Comparison of ENCODE assay signal across 3 fruit fly cellular contexts in the genomic region with DNA sequence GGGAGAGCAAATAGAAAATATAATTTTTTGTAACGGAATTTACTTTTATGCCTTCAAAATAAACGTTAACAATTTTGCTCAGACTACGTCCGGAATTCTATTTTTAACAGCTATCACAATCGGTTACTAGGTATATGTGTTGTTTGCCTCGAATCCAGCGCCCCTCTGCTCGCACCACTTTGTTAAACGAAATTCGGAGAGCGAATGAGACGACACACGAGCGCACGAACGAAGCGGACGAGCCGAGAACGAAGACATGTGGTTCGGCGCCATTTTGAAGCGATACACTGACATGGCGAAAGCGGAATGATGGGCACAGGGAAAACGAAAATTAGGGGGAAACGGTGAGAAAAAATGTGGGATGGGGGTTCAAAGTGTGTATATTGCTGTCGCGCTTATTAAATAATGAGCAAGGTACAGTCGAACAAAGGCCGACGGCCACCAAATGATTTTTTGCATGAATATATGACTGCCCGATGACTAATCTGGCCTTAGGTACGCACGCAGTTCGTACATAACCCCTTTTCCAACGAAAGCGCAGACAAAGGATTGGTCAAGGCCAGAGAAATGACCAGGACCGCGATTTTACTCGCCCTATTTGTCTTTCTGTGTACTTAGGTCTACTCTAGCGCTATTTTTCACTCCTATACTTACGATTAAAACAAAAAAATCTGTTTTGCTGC.
TF ChIP-seq lines count a peak whose summit lies in the region.

No protein-coding gene starts in this region.

TF ChIP-seq in whole organism, adult, 20 proteins besides CTCF, POLR2A, EP300 and RAD21 (continued from another document):
- TF ChIP-seq Clk (GFP tag; optimal IDR thresholded peaks at IDR 0.05; lab: Kevin White, UChicago) (no peak), CG11617 (GFP tag; optimal IDR thresholded peaks at IDR 0.05; lab: Kevin White, UChicago) (peak; percentile 65), CG1620 (GFP tag; optimal IDR thresholded peaks at IDR 0.05; lab: Kevin White, UChicago) (peak; percentile 32), CG7045 (GFP tag; optimal IDR thresholded peaks at IDR 0.05; lab: Kevin White, UChicago) (peak; percentile 66)
TF ChIP-seq in whole organism, adult: peak in this region for 14.

TF ChIP-seq in whole organism, embryonic, 481 proteins besides CTCF, POLR2A, EP300 and RAD21 (continued from another document and continues in another):
- TF ChIP-seq D (optimal IDR thresholded peaks at IDR 0.05; lab: Kevin White, UChicago) (peak; percentile 65), D (GFP tag; optimal IDR thresholded peaks at IDR 0.05; lab: Kevin White, UChicago) (no peak), CG33557 (GFP tag; optimal IDR thresholded peaks at IDR 0.05; lab: Kevin White, UChicago) (peak; percentile 18), C15 (GFP tag; IDR thresholded peaks at IDR 0.05; lab: Robert Waterston, UW) (no peak), CG43689 (GFP tag; IDR thresholded peaks at IDR 0.05; lab: Robert Waterston, UW) (no peak), cwo (GFP tag; optimal IDR thresholded peaks at IDR 0.05; lab: Kevin White, UChicago) (peak; percentile 48), ci (GFP tag; IDR thresholded peaks at IDR 0.05; lab: Robert Waterston, UW) (no peak), Nf-YB (GFP tag; optimal IDR thresholded peaks at IDR 0.05; lab: Kevin White, UChicago) (peak; percentile 1), Med (GFP tag; lab: Kevin White, UChicago) (peak; percentile 84), CG15696 (tag; optimal IDR thresholded peaks at IDR 0.05; lab: Kevin White, UChicago) (no peak), CG30403 (GFP tag; optimal IDR thresholded peaks at IDR 0.05; lab: Kevin White, UChicago) (no peak), twi (tag; optimal IDR thresholded peaks at IDR 0.05; lab: Kevin White, UChicago) (peak; percentile 42), kah (GFP tag; optimal IDR thresholded peaks at IDR 0.05; lab: Kevin White, UChicago) (peak; percentile 46), CG12391 (tag; optimal IDR thresholded peaks at IDR 0.05; lab: Kevin White, UChicago) (peak; percentile 22), nerfin-1 (tag; optimal IDR thresholded peaks at IDR 0.05; lab: Kevin White, UChicago) (peak; percentile 78), CG17829 (tag; optimal IDR thresholded peaks at IDR 0.05; lab: Kevin White, UChicago) (peak; percentile 63), PHDP (tag; optimal IDR thresholded peaks at IDR 0.05; lab: Kevin White, UChicago) (peak; percentile 13), sd (tag; optimal IDR thresholded peaks at IDR 0.05; lab: Kevin White, UChicago) (peak; percentile 95), Hmr (GFP tag; optimal IDR thresholded peaks at IDR 0.05; lab: Kevin White, UChicago) (peak; percentile 9), Eip74EF (GFP tag; optimal IDR thresholded peaks at IDR 0.05; lab: Kevin White, UChicago) (peak in 1 of 2 experiments; percentile 33), CHES-1-like (GFP tag; optimal IDR thresholded peaks at IDR 0.05; lab: Kevin White, UChicago) (peak; percentile 1), luna (GFP tag; optimal IDR thresholded peaks at IDR 0.05; lab: Kevin White, UChicago) (peak; percentile 13), CG4328 (GFP tag; optimal IDR thresholded peaks at IDR 0.05; lab: Kevin White, UChicago) (peak; percentile 2), MESR4 (GFP tag; optimal IDR thresholded peaks at IDR 0.05; lab: Kevin White, UChicago) (peak; percentile 95), CG4707 (GFP tag; optimal IDR thresholded peaks at IDR 0.05; lab: Kevin White, UChicago) (peak; percentile 7), pb (GFP tag; optimal IDR thresholded peaks at IDR 0.05; lab: Kevin White, UChicago) (peak; percentile 5), Deaf1 (tag; optimal IDR thresholded peaks at IDR 0.05; lab: Kevin White, UChicago) (peak; percentile 100), Meics (GFP tag; optimal IDR thresholded peaks at IDR 0.05; lab: Kevin White, UChicago) (peak; percentile 57), Ravus (GFP tag; IDR thresholded peaks at IDR 0.05; lab: Robert Waterston, UW) (no peak), Hr78 (GFP tag; optimal IDR thresholded peaks at IDR 0.05; lab: Kevin White, UChicago) (peak in 1 of 2 experiments; percentile 52), corto (GFP tag; optimal IDR thresholded peaks at IDR 0.05; lab: Kevin White, UChicago) (peak; percentile 55), kni (GFP tag; optimal IDR thresholded peaks at IDR 0.05; lab: Kevin White, UChicago) (peak; percentile 76), Trl (optimal IDR thresholded peaks at IDR 0.05; lab: Kevin White, UChicago) (peak in 1 of 2 experiments; percentile 85), Trl (GFP tag; optimal IDR thresholded peaks at IDR 0.05; lab: Kevin White, UChicago) (peak; percentile 6), Pdp1 (GFP tag; optimal IDR thresholded peaks at IDR 0.05; lab: Kevin White, UChicago) (peak in 1 of 2 experiments; percentile 82), onecut (GFP tag; IDR thresholded peaks at IDR 0.05; lab: Robert Waterston, UW) (peak; percentile 16; the same call in 1 of the 2 replicates), CG8924 (tag; optimal IDR thresholded peaks at IDR 0.05; lab: Kevin White, UChicago) (peak; percentile 55), odd (GFP tag; optimal IDR thresholded peaks at IDR 0.05; lab: Kevin White, UChicago) (peak; percentile 21), CG6254 (GFP tag; optimal IDR thresholded peaks at IDR 0.05; lab: Kevin White, UChicago) (peak; percentile 37), wek (GFP tag; optimal IDR thresholded peaks at IDR 0.05; lab: Kevin White, UChicago) (peak; percentile 58), CG2678 (tag; optimal IDR thresholded peaks at IDR 0.05; lab: Kevin White, UChicago) (peak; percentile 30), Tbp (GFP tag; optimal IDR thresholded peaks at IDR 0.05; lab: Kevin White, UChicago) (peak; percentile 82), lilli (GFP tag; optimal IDR thresholded peaks at IDR 0.05; lab: Kevin White, UChicago) (peak; percentile 25), CG13894 (tag; optimal IDR thresholded peaks at IDR 0.05; lab: Kevin White, UChicago) (peak; percentile 77), CG17359 (tag; optimal IDR thresholded peaks at IDR 0.05; lab: Kevin White, UChicago) (no peak), gro (GFP tag; optimal IDR thresholded peaks at IDR 0.05; lab: Kevin White, UChicago) (peak; percentile 49), CG4730 (GFP tag; IDR thresholded peaks at IDR 0.05; lab: Robert Waterston, UW) (no peak), Bgb (GFP tag; IDR thresholded peaks at IDR 0.05; lab: Robert Waterston, UW; ENCODE audit: partially characterized antibody) (no peak), eyg (GFP tag; optimal IDR thresholded peaks at IDR 0.05; lab: Kevin White, UChicago) (peak; percentile 14), ftz-f1 (GFP tag; optimal IDR thresholded peaks at IDR 0.05; lab: Kevin White, UChicago) (peak; percentile 78), MTF-1 (GFP tag; optimal IDR thresholded peaks at IDR 0.05; lab: Kevin White, UChicago; ENCODE audit: borderline replicate concordance) (peak; percentile 21), sens (GFP tag; lab: Kevin White, UChicago) (peak; percentile 71), bigmax (GFP tag; optimal IDR thresholded peaks at IDR 0.05; lab: Kevin White, UChicago) (peak; percentile 94), kay (GFP tag; optimal IDR thresholded peaks at IDR 0.05; lab: Kevin White, UChicago) (peak; percentile 37), Xbp1 (GFP tag; optimal IDR thresholded peaks at IDR 0.05; lab: Kevin White, UChicago) (peak; percentile 1), CG12769 (tag; optimal IDR thresholded peaks at IDR 0.05; lab: Kevin White, UChicago) (peak; percentile 97), Side (GFP tag; optimal IDR thresholded peaks at IDR 0.05; lab: Kevin White, UChicago) (no peak), jumu (GFP tag; optimal IDR thresholded peaks at IDR 0.05; lab: Kevin White, UChicago) (peak; percentile 9), bcd (GFP tag; optimal IDR thresholded peaks at IDR 0.05; lab: Kevin White, UChicago) (no peak)

TF ChIP-seq in whole organism, prepupa, 60 proteins besides CTCF, POLR2A, EP300 and RAD21 (continued from another document):
- TF ChIP-seq CG9139 (GFP tag; optimal IDR thresholded peaks at IDR 0.05; lab: Kevin White, UChicago) (peak; percentile 63), Eip93F (GFP tag; optimal IDR thresholded peaks at IDR 0.05; lab: Kevin White, UChicago) (peak; percentile 58), CG6276 (GFP tag; optimal IDR thresholded peaks at IDR 0.05; lab: Kevin White, UChicago) (no peak), vri (GFP tag; optimal IDR thresholded peaks at IDR 0.05; lab: Kevin White, UChicago) (peak; percentile 96), net (GFP tag; optimal IDR thresholded peaks at IDR 0.05; lab: Kevin White, UChicago) (no peak), Ets21C (GFP tag; optimal IDR thresholded peaks at IDR 0.05; lab: Kevin White, UChicago) (no peak), salr (GFP tag; optimal IDR thresholded peaks at IDR 0.05; lab: Kevin White, UChicago) (no peak), Eip78C (GFP tag; lab: Kevin White, UChicago) (peak; percentile 69), CG6854 (GFP tag; optimal IDR thresholded peaks at IDR 0.05; lab: Kevin White, UChicago) (no peak), Lpt (GFP tag; optimal IDR thresholded peaks at IDR 0.05; lab: Kevin White, UChicago) (peak; percentile 11), Sox15 (GFP tag; optimal IDR thresholded peaks at IDR 0.05; lab: Kevin White, UChicago) (no peak), dac (GFP tag; optimal IDR thresholded peaks at IDR 0.05; lab: Kevin White, UChicago) (no peak), eg (GFP tag; IDR thresholded peaks at IDR 0.05; lab: Robert Waterston, UW) (no peak), spab (GFP tag; optimal IDR thresholded peaks at IDR 0.05; lab: Kevin White, UChicago) (no peak), CG11762 (GFP tag; optimal IDR thresholded peaks at IDR 0.05; lab: Kevin White, UChicago; ENCODE audit: insufficient read depth) (no peak), CG6808 (GFP tag; optimal IDR thresholded peaks at IDR 0.05; lab: Kevin White, UChicago) (peak; percentile 46), CG1621 (tag; optimal IDR thresholded peaks at IDR 0.05; lab: Kevin White, UChicago) (peak; percentile 74), topi (GFP tag; optimal IDR thresholded peaks at IDR 0.05; lab: Kevin White, UChicago) (no peak), acj6 (GFP tag; optimal IDR thresholded peaks at IDR 0.05; lab: Kevin White, UChicago) (no peak), Hr39 (GFP tag; optimal IDR thresholded peaks at IDR 0.05; lab: Kevin White, UChicago) (no peak), Blimp-1 (GFP tag; optimal IDR thresholded peaks at IDR 0.05; lab: Kevin White, UChicago) (no peak), Ets96B (tag; optimal IDR thresholded peaks at IDR 0.05; lab: Kevin White, UChicago) (no peak), CG11294 (GFP tag; IDR thresholded peaks at IDR 0.05; lab: Robert Waterston, UW) (no peak), CG3032 (tag; optimal IDR thresholded peaks at IDR 0.05; lab: Kevin White, UChicago) (no peak), esn (GFP tag; optimal IDR thresholded peaks at IDR 0.05; lab: Kevin White, UChicago) (no peak), dsx (GFP tag; optimal IDR thresholded peaks at IDR 0.05; lab: Kevin White, UChicago; ENCODE audit: poor library complexity, severe bottlenecking) (peak; percentile 75), Gug (GFP tag; IDR thresholded peaks at IDR 0.05; lab: Robert Waterston, UW) (no peak), CG15336 (GFP tag; IDR thresholded peaks at IDR 0.05; lab: Robert Waterston, UW) (no peak), fd59A (GFP tag; optimal IDR thresholded peaks at IDR 0.05; lab: Kevin White, UChicago) (no peak), CG4318 (GFP tag; optimal IDR thresholded peaks at IDR 0.05; lab: Kevin White, UChicago) (no peak), CG32006 (GFP tag; optimal IDR thresholded peaks at IDR 0.05; lab: Kevin White, UChicago) (no peak), CG3919 (GFP tag; optimal IDR thresholded peaks at IDR 0.05; lab: Kevin White, UChicago) (no peak), Sox102F (GFP tag; optimal IDR thresholded peaks at IDR 0.05; lab: Kevin White, UChicago) (no peak), fkh (GFP tag; optimal IDR thresholded peaks at IDR 0.05; lab: Kevin White, UChicago) (peak; percentile 56), Smox (GFP tag; optimal IDR thresholded peaks at IDR 0.05; lab: Kevin White, UChicago) (no peak), fd85E (GFP tag; optimal IDR thresholded peaks at IDR 0.05; lab: Kevin White, UChicago) (no peak)
